Fruit fly (Drosophila melanogaster) whole organism, embryonic: ENCODE measurements around the gene CG14820.

ENCODE experiments used
- CG1024 ChIP-seq: fragments of 200-800 bp; sonication (Bioruptor generic); IDR thresholded peaks from 2 replicates; pipeline ENCODE4 v1.3.6; 2022; ENCODE audit warnings: missing biosample characterization, missing genetic modification characterization
- CG10321 ChIP-seq: fragments of 200-800 bp; sonication (Bioruptor generic); IDR thresholded peaks from 2 replicates; pipeline ENCODE4 v1.3.6; 2022; ENCODE audit warnings: missing biosample characterization, missing genetic modification characterization
- CG10462 ChIP-seq: fragments of 200-800 bp; sonication (Bioruptor generic); optimal IDR thresholded peaks from 2 replicates; lab custom pipeline; 2016; ENCODE audit warnings: missing biosample characterization, missing genetic modification characterization
- CG12155 ChIP-seq: fragments of 200-800 bp; sonication (Bioruptor generic); optimal IDR thresholded peaks from 3 replicates; lab custom pipeline; 2016; ENCODE audit warnings: missing biosample characterization, missing genetic modification characterization
- CG12236 ChIP-seq: fragments of 200-800 bp; sonication (Bioruptor generic); optimal IDR thresholded peaks from 2 replicates; lab custom pipeline; 2016; ENCODE audit warnings: missing biosample characterization, missing genetic modification characterization
- CG1233 ChIP-seq: fragments of 200-800 bp; sonication (Bioruptor generic); optimal IDR thresholded peaks from 4 replicates; lab custom pipeline; 2018; ENCODE audit warnings: missing biosample characterization, mild to moderate bottlenecking, missing genetic modification characterization
- CG13123 ChIP-seq: fragments of 200-800 bp; sonication (Bioruptor generic); optimal IDR thresholded peaks from 2 replicates; lab custom pipeline; 2016; ENCODE audit warnings: missing biosample characterization, missing genetic modification characterization
- CG13287 ChIP-seq: fragments of 200-800 bp; sonication (Bioruptor generic); IDR thresholded peaks from 2 replicates; pipeline ENCODE4 v1.3.6; 2022; ENCODE audit warnings: missing biosample characterization, missing genetic modification characterization; ENCODE audit not compliant: partially characterized antibody
- CG13624 ChIP-seq: fragments of 200-800 bp; sonication (Bioruptor generic); optimal IDR thresholded peaks from 2 replicates; lab custom pipeline; 2016; ENCODE audit warnings: missing biosample characterization, missing genetic modification characterization
- CG16813 ChIP-seq: fragments of 200-800 bp; sonication (Bioruptor generic); IDR thresholded peaks from 3 replicates; pipeline ENCODE4 v1.3.6; 2022; ENCODE audit warnings: missing biosample characterization, missing genetic modification characterization; ENCODE audit not compliant: partially characterized antibody
- CG17361 ChIP-seq: fragments of 200-800 bp; sonication (Bioruptor generic); IDR thresholded peaks from 3 replicates; pipeline ENCODE4 v1.3.6; 2022; ENCODE audit warnings: missing biosample characterization, missing genetic modification characterization
- CG17912 ChIP-seq: fragments of 200-800 bp; sonication (Bioruptor generic); optimal IDR thresholded peaks from 2 replicates; lab custom pipeline; 2018; ENCODE audit warnings: missing biosample characterization, mild to moderate bottlenecking, missing genetic modification characterization
- CG18764 ChIP-seq: fragments of 200-800 bp; sonication (Bioruptor generic); optimal IDR thresholded peaks from 3 replicates; lab custom pipeline; 2016; ENCODE audit warnings: missing biosample characterization, missing genetic modification characterization
- CG2116 ChIP-seq: fragments of 200-800 bp; sonication (Bioruptor generic); optimal IDR thresholded peaks from 3 replicates; lab custom pipeline; 2018; ENCODE audit warnings: missing biosample characterization, mild to moderate bottlenecking, missing genetic modification characterization
- CG2120 ChIP-seq: fragments of 200-800 bp; sonication (Bioruptor generic); optimal IDR thresholded peaks from 3 replicates; lab custom pipeline; 2016; ENCODE audit warnings: missing biosample characterization, missing genetic modification characterization
- CG2678 ChIP-seq: fragments of 200-800 bp; sonication (Bioruptor generic); optimal IDR thresholded peaks from 3 replicates; lab custom pipeline; 2019; ENCODE audit warnings: missing biosample characterization, mild to moderate bottlenecking, missing genetic modification characterization, moderate library complexity
- CG31441 ChIP-seq: fragments of 200-800 bp; sonication (Bioruptor generic); IDR thresholded peaks from 2 replicates; pipeline ENCODE4 v1.3.6; 2022; ENCODE audit warnings: missing biosample characterization, missing genetic modification characterization
- CG34376 ChIP-seq: fragments of 200-800 bp; sonication (Bioruptor generic); optimal IDR thresholded peaks from 2 replicates; lab custom pipeline; 2018; ENCODE audit warnings: missing biosample characterization, mild to moderate bottlenecking, missing genetic modification characterization
- CG43689 ChIP-seq: fragments of 200-800 bp; sonication (Bioruptor generic); IDR thresholded peaks from 2 replicates; pipeline ENCODE4 v1.3.6; 2022; ENCODE audit warnings: missing biosample characterization, missing genetic modification characterization
- CG7556 ChIP-seq: fragments of 200-800 bp; sonication (Bioruptor generic); optimal IDR thresholded peaks from 2 replicates; lab custom pipeline; 2017; ENCODE audit warnings: missing biosample characterization, mild to moderate bottlenecking, missing genetic modification characterization
- CG8359 ChIP-seq: fragments of 200-800 bp; sonication (Bioruptor generic); optimal IDR thresholded peaks from 2 replicates; lab custom pipeline; 2017; ENCODE audit warnings: missing biosample characterization, mild to moderate bottlenecking, missing genetic modification characterization, borderline replicate concordance
- CG9797 ChIP-seq: fragments of 200-800 bp; sonication (Bioruptor generic); optimal IDR thresholded peaks from 3 replicates; lab custom pipeline; 2018; ENCODE audit warnings: missing biosample characterization, mild to moderate bottlenecking, missing genetic modification characterization
- CG9876 ChIP-seq: fragments of 200-800 bp; sonication (Bioruptor generic); optimal IDR thresholded peaks from 2 replicates; lab custom pipeline; 2016; ENCODE audit warnings: missing biosample characterization, missing genetic modification characterization
- Dbx ChIP-seq: fragments of 200-800 bp; sonication (Bioruptor generic); IDR thresholded peaks from 3 replicates; pipeline ENCODE4 v1.3.6; 2022; ENCODE audit warnings: missing biosample characterization, missing genetic modification characterization
- Dip2 ChIP-seq: fragments of 200-800 bp; sonication (Bioruptor generic); IDR thresholded peaks from 2 replicates; pipeline ENCODE4 v1.3.6; 2022; ENCODE audit warnings: missing biosample characterization, missing genetic modification characterization
- E2f2 ChIP-seq: fragments of 200-800 bp; sonication (Bioruptor generic); IDR thresholded peaks from 2 replicates; pipeline ENCODE4 v1.3.6; 2022; ENCODE audit warnings: missing biosample characterization, missing genetic modification characterization
- Hr39 ChIP-seq: fragments of >200 bp; optimal IDR thresholded peaks from 2 replicates; lab custom pipeline; 2017
- Lpt ChIP-seq: fragments of >200 bp; optimal IDR thresholded peaks from 2 replicates; lab custom pipeline; 2018; ENCODE audit warnings: missing biosample characterization, missing genetic modification characterization
- Stat92E ChIP-seq, 3 experiments: fragments of >200 bp in 2 of 3; fragments of 200-800 bp in 1 of 3; sonication (Bioruptor generic) in 1 of 3; optimal IDR thresholded peaks; 2 replicates each; lab custom pipeline; 2017 to 2019; ENCODE audit warnings: missing biosample characterization in 3 of 3, missing genetic modification characterization in 3 of 3, mild to moderate bottlenecking in 1 of 3, moderate library complexity in 1 of 3
- Xbp1 ChIP-seq: fragments of 200-800 bp; sonication (Bioruptor generic); optimal IDR thresholded peaks from 3 replicates; lab custom pipeline; 2016; ENCODE audit warnings: missing biosample characterization, mild to moderate bottlenecking, missing genetic modification characterization
- ac ChIP-seq: fragments of 200-800 bp; sonication (Bioruptor generic); optimal IDR thresholded peaks from 3 replicates; lab custom pipeline; 2017; ENCODE audit warnings: missing biosample characterization, mild to moderate bottlenecking, missing genetic modification characterization
- aop ChIP-seq: fragments of 200-800 bp; sonication (Bioruptor generic); IDR thresholded peaks from 2 replicates; pipeline ENCODE4 v1.3.6; 2022; ENCODE audit warnings: missing biosample characterization, missing genetic modification characterization
- ara ChIP-seq: fragments of 200-800 bp; sonication (Bioruptor generic); IDR thresholded peaks from 2 replicates; pipeline ENCODE4 v1.3.6; 2022; ENCODE audit warnings: missing biosample characterization, missing genetic modification characterization
- ci ChIP-seq: fragments of 200-800 bp; sonication (Bioruptor generic); IDR thresholded peaks from 3 replicates; pipeline ENCODE4 v1.3.6; 2022; ENCODE audit warnings: missing biosample characterization, missing genetic modification characterization
- crol ChIP-seq: fragments of 200-800 bp; sonication (Bioruptor generic); IDR thresholded peaks from 2 replicates; pipeline ENCODE4 v1.3.6; 2022; ENCODE audit warnings: missing biosample characterization, missing genetic modification characterization
- crp ChIP-seq, 2 experiments: fragments of 200-800 bp; sonication (Bioruptor generic); optimal IDR thresholded peaks; 2 replicates in 1 of 2; 3 replicates in 1 of 2; lab custom pipeline; 2017; ENCODE audit warnings: missing biosample characterization in 2 of 2, missing genetic modification characterization in 2 of 2, mild to moderate bottlenecking in 1 of 2, moderate library complexity in 1 of 2
- ftz-f1 ChIP-seq: fragments of 200-800 bp; sonication (Bioruptor generic); optimal IDR thresholded peaks from 2 replicates; lab custom pipeline; 2016; ENCODE audit warnings: missing biosample characterization, missing genetic modification characterization
- gcm ChIP-seq: fragments of 200-800 bp; sonication (Bioruptor generic); optimal IDR thresholded peaks from 2 replicates; lab custom pipeline; 2019; ENCODE audit warnings: missing biosample characterization, mild to moderate bottlenecking, missing genetic modification characterization, moderate library complexity
- gcm2 ChIP-seq: fragments of 200-800 bp; sonication (Bioruptor generic); optimal IDR thresholded peaks from 2 replicates; lab custom pipeline; 2016; ENCODE audit warnings: missing biosample characterization, missing genetic modification characterization
- grn ChIP-seq: fragments of 200-800 bp; sonication (Bioruptor generic); optimal IDR thresholded peaks from 3 replicates; lab custom pipeline; 2017; ENCODE audit warnings: missing biosample characterization, missing genetic modification characterization
- inv ChIP-seq: fragments of 200-800 bp; sonication (Bioruptor generic); IDR thresholded peaks from 2 replicates; pipeline ENCODE4 v1.3.6; 2022; ENCODE audit warnings: missing biosample characterization, missing genetic modification characterization; ENCODE audit not compliant: partially characterized antibody
- mirr ChIP-seq: fragments of 200-800 bp; sonication (Bioruptor generic); optimal IDR thresholded peaks from 3 replicates; lab custom pipeline; 2018; ENCODE audit warnings: missing biosample characterization, mild to moderate bottlenecking, missing genetic modification characterization
- mld ChIP-seq: fragments of 200-800 bp; sonication (Bioruptor generic); IDR thresholded peaks from 3 replicates; pipeline ENCODE4 v1.3.6; 2022; ENCODE audit warnings: missing biosample characterization, missing genetic modification characterization; ENCODE audit not compliant: partially characterized antibody
- otp ChIP-seq: fragments of 200-800 bp; sonication (Bioruptor generic); IDR thresholded peaks from 3 replicates; pipeline ENCODE4, ENCODE4 v1.3.6; 2022; ENCODE audit warnings: missing biosample characterization, missing genetic modification characterization
- pho ChIP-seq: fragments of 200-800 bp; sonication (Bioruptor generic); optimal IDR thresholded peaks from 2 replicates; lab custom pipeline; 2016; ENCODE audit warnings: missing biosample characterization, missing genetic modification characterization
- schlank ChIP-seq: fragments of 200-800 bp; sonication (Bioruptor generic); optimal IDR thresholded peaks from 2 replicates; lab custom pipeline; 2018; ENCODE audit warnings: missing biosample characterization, mild to moderate bottlenecking, missing genetic modification characterization
- scrt ChIP-seq: fragments of 200-800 bp; sonication (Bioruptor generic); optimal IDR thresholded peaks from 2 replicates; lab custom pipeline; 2018; ENCODE audit warnings: missing biosample characterization, mild to moderate bottlenecking, missing genetic modification characterization, moderate library complexity
- tin ChIP-seq: fragments of 200-800 bp; sonication (Bioruptor generic); optimal IDR thresholded peaks from 3 replicates; lab custom pipeline; 2016; ENCODE audit warnings: missing biosample characterization, missing genetic modification characterization
- vfl ChIP-seq: fragments of 200-800 bp; sonication (Bioruptor generic); optimal IDR thresholded peaks from 2 replicates; lab custom pipeline; 2016; ENCODE audit warnings: missing biosample characterization, missing genetic modification characterization

CG14820 gene

dm6 chr3L:6963792-6964487, 31.2 kb downstream of the CG14820 start (continued):
- TF ChIP-seq ci (GFP tag; lab: Robert Waterston, UW) (peak; percentile 82), CG2116 (GFP tag; lab: Kevin White, UChicago) (peak; percentile 21), CG17912 (GFP tag; lab: Kevin White, UChicago) (no peak), crp (GFP tag; optimal IDR thresholded peaks at IDR 0.05; lab: Kevin White, UChicago) (peak in 1 of 2 experiments; percentile 19), gcm (peak; percentile 61), CG9876 (peak; percentile 56), CG13123 (GFP tag; lab: Kevin White, UChicago) (peak; percentile 69), mirr (GFP tag; lab: Kevin White, UChicago) (peak; percentile 16), CG16813 (GFP tag; lab: Robert Waterston, UW) (no peak), CG2120 (GFP tag; lab: Kevin White, UChicago) (peak; percentile 82), grn (GFP tag; lab: Kevin White, UChicago) (peak; percentile 47), tin (GFP tag; lab: Kevin White, UChicago) (peak; percentile 80), CG13287 (GFP tag; lab: Robert Waterston, UW) (no peak), scrt (GFP tag; lab: Kevin White, UChicago) (peak; percentile 55), crol (GFP tag; lab: Robert Waterston, UW) (peak; percentile 88), CG12236 (GFP tag; lab: Kevin White, UChicago) (peak; percentile 82), Dbx (peak; percentile 36; the same call in 1 of the 3 replicates), CG43689 (GFP tag; lab: Robert Waterston, UW) (0 out of 2 replicates have a peak, but pooled peaks have one; percentile 30), Lpt (GFP tag; lab: Kevin White, UChicago) (no peak), CG18764 (GFP tag; lab: Kevin White, UChicago) (peak; percentile 63), CG2678 (tag; lab: Kevin White, UChicago) (peak; percentile 89), vfl (GFP tag; lab: Kevin White, UChicago) (peak; percentile 56), CG1233 (GFP tag; lab: Kevin White, UChicago) (peak; percentile 72), CG34376 (GFP tag; lab: Kevin White, UChicago) (no peak), CG31441 (GFP tag; lab: Robert Waterston, UW) (peak; percentile 81), E2f2 (GFP tag; lab: Robert Waterston, UW) (peak; percentile 50; the same call in 1 of the 2 replicates), otp (GFP tag; lab: Robert Waterston, UW) (peak; percentile 65; the same call in 2 of the 3 replicates), CG7556 (GFP tag; lab: Kevin White, UChicago) (peak; percentile 87), ftz-f1 (no peak), ac (peak; percentile 37), CG17361 (peak; percentile 80), Dip2 (GFP tag; lab: Robert Waterston, UW) (no peak), mld (GFP tag; lab: Robert Waterston, UW) (no peak), pho (peak; percentile 84), schlank (peak; percentile 27), CG10462 (GFP tag; lab: Kevin White, UChicago) (peak; percentile 79), CG12155 (GFP tag; lab: Kevin White, UChicago) (peak; percentile 79), inv (GFP tag; lab: Robert Waterston, UW) (no peak), gcm2 (peak; percentile 59), Hr39 (lab: Kevin White, UChicago) (no peak), CG10321 (no peak; the same call in 1 of the 2 replicates), CG1024 (0 out of 2 replicates have a peak, but pooled peaks have one; percentile 48), Stat92E (GFP tag; optimal IDR thresholded peaks at IDR 0.05; lab: Kevin White, UChicago) (peak in 1 of 3 experiments; percentile 25), aop (0 out of 2 replicates have a peak, but pooled peaks have one; percentile 2), CG8359 (GFP tag; lab: Kevin White, UChicago) (peak; percentile 45), Xbp1 (GFP tag; lab: Kevin White, UChicago) (peak; percentile 85), CG9797 (GFP tag; lab: Kevin White, UChicago) (no peak), ara (peak; percentile 67), CG13624 (GFP tag; lab: Kevin White, UChicago) (peak; percentile 76)
